Worm (Caenorhabditis elegans): ENCODE measurements around the gene F47B7.2.

F47B7.2 gene

DNA sequence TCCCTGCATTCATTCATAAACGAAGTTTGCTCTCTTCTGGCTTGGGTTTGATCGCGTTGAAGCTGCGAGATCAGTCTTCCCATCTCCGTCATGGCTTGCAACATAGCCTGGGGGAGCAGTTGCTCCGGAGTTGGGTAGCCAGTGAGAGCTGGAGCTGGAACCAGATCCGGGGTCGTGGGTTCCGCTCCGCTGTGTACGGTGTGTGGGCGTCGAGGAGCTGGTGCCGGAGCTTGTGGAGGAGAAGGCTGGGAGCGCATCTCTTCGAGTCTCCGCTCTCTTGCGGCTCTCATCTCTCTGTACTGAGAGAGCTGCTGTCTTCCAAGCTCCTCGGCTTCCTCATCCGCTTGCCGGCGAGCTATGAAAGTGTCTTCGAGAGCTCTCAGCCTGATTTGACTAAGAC, 20.1 kb upstream of the F47B7.2 start:
- 0 out of 2 replicates have a peak, but pooled peaks have one; percentile 11 for TF ChIP-seq tab-1 (GFP tag; IDR thresholded peaks at IDR 0.05)
- no peak for TF ChIP-seq cog-1 (tag; optimal IDR thresholded peaks at IDR 0.05)

DNA sequence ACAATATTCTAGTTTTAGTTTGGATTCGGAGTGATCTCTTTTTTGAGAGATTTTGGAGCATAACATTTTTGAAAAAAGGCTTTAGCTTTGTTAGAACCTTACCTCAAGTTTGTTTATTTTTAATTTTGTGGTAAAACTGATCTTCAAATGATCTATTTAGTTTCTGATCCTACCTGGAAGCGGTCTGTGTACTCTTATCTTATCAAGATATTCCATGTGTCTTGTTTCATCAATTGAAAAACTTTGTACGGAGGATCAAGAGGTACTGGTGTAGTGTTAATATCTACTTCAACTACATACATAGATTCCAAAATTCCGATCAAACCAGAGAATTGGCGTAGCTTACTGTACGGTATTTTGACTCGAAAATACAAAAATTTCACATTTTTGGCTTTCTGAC, 16.8 kb upstream of the F47B7.2 start:
- TF ChIP-seq klf-2 (GFP tag; conservative IDR thresholded peaks at IDR 0.05) = no peak
- no peak for TF ChIP-seq ref-1 (GFP tag; conservative IDR thresholded peaks at IDR 0.05)
- TF ChIP-seq cog-1 (tag; optimal IDR thresholded peaks at IDR 0.05) = no peak
- TF ChIP-seq ztf-23 (GFP tag; IDR thresholded peaks at IDR 0.05) = no peak
- no peak for TF ChIP-seq flt-1 (GFP tag; IDR thresholded peaks at IDR 0.05)

DNA sequence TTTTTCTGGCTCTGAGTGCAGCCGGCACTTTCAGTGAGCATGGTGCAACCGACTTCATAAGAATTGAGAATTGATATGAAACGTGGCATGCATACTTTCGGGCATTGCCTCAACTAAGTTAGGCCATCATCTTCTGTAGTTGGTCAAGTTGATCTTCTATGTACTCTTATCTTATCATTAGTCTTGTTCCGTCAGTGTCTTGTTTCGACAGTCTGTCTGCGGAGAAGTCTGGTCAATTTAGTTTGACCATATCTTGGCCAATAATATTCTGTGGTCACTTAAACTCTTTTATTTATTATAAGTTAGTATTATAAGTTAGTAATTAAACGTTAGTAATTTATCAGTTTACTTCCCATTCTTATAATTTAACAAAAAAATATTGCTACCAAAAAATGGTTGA, 16.3 kb upstream of the F47B7.2 start:
- TF ChIP-seq ref-1 (GFP tag; conservative IDR thresholded peaks at IDR 0.05) (no peak), ztf-23 (GFP tag; IDR thresholded peaks at IDR 0.05) (no peak), flt-1 (GFP tag; IDR thresholded peaks at IDR 0.05) (no peak), ztf-29 (GFP tag; IDR thresholded peaks at IDR 0.05) (no peak), tab-1 (GFP tag; IDR thresholded peaks at IDR 0.05) (no peak), T22C8.4 (GFP tag; IDR thresholded peaks at IDR 0.05) (no peak), med-1 (GFP tag; optimal IDR thresholded peaks at IDR 0.05; ENCODE audit: insufficient read depth) (no peak), klf-2 (GFP tag; conservative IDR thresholded peaks at IDR 0.05) (no peak), cog-1 (tag; optimal IDR thresholded peaks at IDR 0.05) (no peak)

DNA sequence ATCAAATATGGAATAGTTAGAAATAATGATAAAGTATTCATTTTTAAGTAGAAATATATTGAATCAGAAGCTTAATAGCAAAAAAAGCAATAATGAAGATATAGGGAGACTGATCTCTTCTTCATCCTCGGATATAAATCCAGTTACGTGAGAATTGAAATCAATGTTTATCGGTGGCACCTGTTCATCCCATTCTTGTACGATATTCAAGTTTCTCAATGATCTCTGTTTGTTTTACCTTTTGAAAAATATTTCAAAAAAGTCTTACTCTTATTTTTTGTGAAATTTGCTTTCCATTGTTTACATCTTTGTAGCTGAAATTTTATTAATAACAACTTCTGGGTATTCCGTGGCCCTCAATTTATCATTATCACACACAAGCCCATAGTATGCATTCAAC, 14.2 kb upstream of the F47B7.2 start, which contains the start of gene T14G12.12:
Gene T14G12.12 (minus strand): TSS at position 101 of the 400 bp plus-strand sequence.
- TF ChIP-seq tab-1 (GFP tag; IDR thresholded peaks at IDR 0.05) (no peak), med-1 (GFP tag; optimal IDR thresholded peaks at IDR 0.05; ENCODE audit: insufficient read depth) (no peak), ref-1 (GFP tag; conservative IDR thresholded peaks at IDR 0.05) (no peak), flt-1 (GFP tag; IDR thresholded peaks at IDR 0.05) (no peak), cog-1 (tag; optimal IDR thresholded peaks at IDR 0.05) (no peak)

DNA sequence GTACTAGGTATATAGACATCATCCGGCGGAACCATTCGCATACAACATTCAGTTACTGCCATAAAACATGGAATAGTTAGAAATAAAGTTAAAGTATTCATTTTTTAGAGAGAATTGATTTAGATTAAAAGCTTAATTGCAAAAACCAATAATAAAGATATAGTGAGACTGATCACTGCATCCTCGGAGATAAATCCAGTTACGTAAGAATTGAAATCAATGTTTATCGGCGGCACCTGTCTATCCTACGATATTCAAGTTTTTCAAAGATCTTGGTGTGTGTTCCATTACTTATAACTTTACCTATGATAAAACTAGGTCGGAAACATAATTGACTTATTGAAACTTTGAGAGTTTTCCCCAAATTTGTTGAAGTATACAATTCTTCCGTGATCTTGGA, 13.2 kb upstream of the F47B7.2 start, which contains the start of gene T14G12.6:
Gene T14G12.6 (minus strand): TSS at position 101 of the 400 bp plus-strand sequence.
- TF ChIP-seq klf-2 (GFP tag; conservative IDR thresholded peaks at IDR 0.05) = no peak
- TF ChIP-seq ztf-23 (GFP tag; IDR thresholded peaks at IDR 0.05) = no peak
- no peak for TF ChIP-seq med-1 (GFP tag; optimal IDR thresholded peaks at IDR 0.05; ENCODE audit: insufficient read depth)
- no peak for TF ChIP-seq ztf-29 (GFP tag; IDR thresholded peaks at IDR 0.05)
- no peak for TF ChIP-seq ref-1 (GFP tag; conservative IDR thresholded peaks at IDR 0.05)
- TF ChIP-seq T22C8.4 (GFP tag; IDR thresholded peaks at IDR 0.05) = no peak
- TF ChIP-seq tab-1 (GFP tag; IDR thresholded peaks at IDR 0.05) = no peak

DNA sequence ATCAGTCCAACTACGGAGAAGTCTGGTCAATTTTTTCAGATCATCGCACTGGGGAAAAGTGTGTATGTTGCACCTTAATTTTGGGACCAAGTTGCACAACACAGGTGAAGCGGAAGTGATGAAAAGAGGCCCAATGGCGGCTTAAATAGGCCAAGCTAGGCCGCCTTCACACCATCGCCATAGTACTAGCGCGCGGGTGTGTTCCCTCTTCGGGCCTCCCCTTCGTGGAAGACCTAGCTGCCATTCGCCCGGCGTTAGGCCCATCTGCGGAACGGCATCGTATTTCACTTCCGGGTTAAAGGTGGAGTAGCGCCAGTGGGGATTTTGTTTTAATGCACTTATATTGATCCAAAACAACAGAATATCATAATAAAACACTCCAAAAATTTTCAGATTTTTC, 12.7 kb upstream of the F47B7.2 start:
- TF ChIP-seq tab-1 (GFP tag; IDR thresholded peaks at IDR 0.05) (0 out of 2 replicates have a peak, but pooled peaks have one; percentile 44), klf-2 (GFP tag; conservative IDR thresholded peaks at IDR 0.05) (no peak)

DNA sequence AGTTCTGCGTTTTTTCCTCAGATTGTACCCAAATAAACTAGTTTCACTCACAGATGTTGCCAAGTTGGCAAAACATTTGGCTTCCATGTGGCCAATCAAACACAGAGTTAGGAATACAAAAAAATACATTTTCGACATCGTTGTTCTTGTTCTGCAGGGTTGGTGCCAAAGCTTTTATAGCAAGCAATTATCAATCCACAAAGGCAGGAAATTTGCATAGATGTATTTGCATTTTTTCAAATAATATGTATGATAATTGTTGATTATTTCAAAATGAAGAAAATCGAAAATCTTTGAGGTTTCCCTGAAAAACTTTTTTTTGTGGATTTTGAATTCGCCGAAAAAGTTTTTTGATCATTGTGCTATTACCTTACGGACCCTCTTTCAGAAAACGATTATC, 10.2 kb upstream of the F47B7.2 start, which contains the start of gene T14G12.11:
Gene T14G12.11 (minus strand): TSS at position 138 of the 400 bp plus-strand sequence.
- TF ChIP-seq flt-1 (GFP tag; IDR thresholded peaks at IDR 0.05) (no peak), ztf-23 (GFP tag; IDR thresholded peaks at IDR 0.05) (no peak), med-1 (GFP tag; optimal IDR thresholded peaks at IDR 0.05; ENCODE audit: insufficient read depth) (no peak), klf-2 (GFP tag; conservative IDR thresholded peaks at IDR 0.05) (no peak), T22C8.4 (GFP tag; IDR thresholded peaks at IDR 0.05) (no peak), cog-1 (tag; optimal IDR thresholded peaks at IDR 0.05) (no peak), ztf-29 (GFP tag; IDR thresholded peaks at IDR 0.05) (no peak), ref-1 (GFP tag; conservative IDR thresholded peaks at IDR 0.05) (no peak), tab-1 (GFP tag; IDR thresholded peaks at IDR 0.05) (no peak)

DNA sequence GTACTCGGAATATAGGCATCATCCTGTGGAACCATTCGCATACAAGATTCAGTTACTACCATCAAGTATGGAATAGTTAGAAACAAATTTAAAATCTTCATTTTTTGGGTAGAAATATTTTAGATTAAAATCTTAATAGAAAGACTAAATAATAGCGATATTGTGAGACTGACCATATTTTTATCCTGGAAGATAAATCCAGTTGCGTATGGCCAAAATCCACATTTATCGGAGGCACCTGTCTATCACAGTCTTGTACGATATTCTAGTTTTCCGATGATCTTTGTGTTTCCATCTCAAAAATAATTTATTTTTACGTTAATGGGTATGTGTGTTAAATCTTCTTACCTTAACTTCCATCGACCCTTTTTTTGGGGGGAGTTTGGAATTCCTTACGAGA, 8.3 kb upstream of the F47B7.2 start, which contains the start of gene F47B7.3:
Gene F47B7.3 (minus strand): TSS at position 101 of the 400 bp plus-strand sequence.
- TF ChIP-seq ref-1 (GFP tag; conservative IDR thresholded peaks at IDR 0.05) (no peak), cog-1 (tag; optimal IDR thresholded peaks at IDR 0.05) (no peak), med-1 (GFP tag; optimal IDR thresholded peaks at IDR 0.05; ENCODE audit: insufficient read depth) (no peak), tab-1 (GFP tag; IDR thresholded peaks at IDR 0.05) (no peak), ztf-29 (GFP tag; IDR thresholded peaks at IDR 0.05) (no peak), ztf-23 (GFP tag; IDR thresholded peaks at IDR 0.05) (no peak), flt-1 (GFP tag; IDR thresholded peaks at IDR 0.05) (no peak), T22C8.4 (GFP tag; IDR thresholded peaks at IDR 0.05) (no peak), klf-2 (GFP tag; conservative IDR thresholded peaks at IDR 0.05) (no peak)

DNA sequence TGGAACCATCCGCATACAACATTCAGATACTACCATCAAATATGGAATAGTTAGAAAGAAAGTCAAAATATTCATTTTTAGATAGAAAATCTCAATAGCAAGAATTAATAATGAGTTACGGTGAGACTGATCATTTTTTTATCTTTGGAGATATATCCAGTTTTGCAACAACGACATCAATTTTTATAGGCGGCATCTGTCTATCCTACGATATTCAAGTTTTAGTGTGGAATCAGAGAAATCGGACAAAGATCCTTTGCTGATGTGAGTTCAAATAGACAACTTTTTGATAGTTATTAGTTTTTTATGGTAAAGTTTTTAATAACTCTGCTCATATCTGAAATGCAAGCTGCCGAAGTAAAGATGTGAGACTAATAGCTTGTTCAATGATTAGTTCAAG, 6.0 kb upstream of the F47B7.2 start, which contains the start of gene F47B7.4:
Gene F47B7.4 (minus strand): TSS at position 101 of the 400 bp plus-strand sequence.
- TF ChIP-seq tab-1 (GFP tag; IDR thresholded peaks at IDR 0.05) = no peak

DNA sequence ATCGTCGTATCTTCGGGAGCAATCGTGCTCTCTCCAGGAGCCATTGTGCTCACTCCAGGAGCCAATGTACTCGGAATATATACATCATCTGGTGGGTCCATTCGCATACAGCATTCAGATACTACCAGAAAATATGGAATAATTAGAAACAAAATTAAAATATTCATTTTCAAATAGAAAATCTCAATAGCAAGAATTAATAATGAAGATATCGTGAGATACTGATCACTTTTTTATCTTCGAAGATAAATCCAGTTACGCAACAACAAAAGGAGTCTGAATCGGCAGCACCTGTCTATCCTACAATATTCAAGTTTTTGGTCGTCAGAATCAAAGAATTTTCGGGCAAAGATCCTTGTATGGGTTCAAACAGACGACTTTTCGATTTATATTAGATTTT, 3.8 kb upstream of the F47B7.2 start, which contains the start of gene F47B7.5:
Gene F47B7.5 (minus strand): TSS at position 101 of the 400 bp plus-strand sequence.
- TF ChIP-seq T22C8.4 (GFP tag; IDR thresholded peaks at IDR 0.05) = no peak
- TF ChIP-seq klf-2 (GFP tag; conservative IDR thresholded peaks at IDR 0.05) = no peak
- TF ChIP-seq tab-1 (GFP tag; IDR thresholded peaks at IDR 0.05) = no peak
- TF ChIP-seq cog-1 (tag; optimal IDR thresholded peaks at IDR 0.05) = no peak
- no peak for TF ChIP-seq ref-1 (GFP tag; conservative IDR thresholded peaks at IDR 0.05)
- TF ChIP-seq med-1 (GFP tag; optimal IDR thresholded peaks at IDR 0.05; ENCODE audit: insufficient read depth) = no peak
- no peak for TF ChIP-seq ztf-23 (GFP tag; IDR thresholded peaks at IDR 0.05)
- TF ChIP-seq ztf-29 (GFP tag; IDR thresholded peaks at IDR 0.05) = no peak
- TF ChIP-seq flt-1 (GFP tag; IDR thresholded peaks at IDR 0.05) = no peak

DNA sequence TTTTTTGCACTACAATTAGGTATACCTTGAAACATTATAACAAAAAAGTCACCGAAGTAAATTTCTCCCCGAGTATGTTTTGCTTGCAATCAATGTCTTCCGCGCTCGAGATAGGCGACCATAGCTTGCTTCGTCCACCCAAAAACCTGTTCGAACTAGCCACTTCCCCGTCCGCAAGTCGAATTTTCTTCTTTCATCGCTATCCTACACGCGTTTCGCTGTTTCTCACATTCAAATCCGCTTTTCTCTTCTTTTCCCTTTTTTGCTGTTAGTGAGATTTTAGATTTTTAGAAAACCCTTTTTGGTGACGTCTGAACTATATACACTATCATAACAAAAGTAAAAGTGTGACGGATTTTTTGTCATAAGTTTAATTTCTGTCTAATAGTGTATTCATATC, 671 bp downstream of the F47B7.2 start:
- TF ChIP-seq T22C8.4 (GFP tag; IDR thresholded peaks at IDR 0.05) (no peak), tab-1 (GFP tag; IDR thresholded peaks at IDR 0.05) (no peak), ztf-23 (GFP tag; IDR thresholded peaks at IDR 0.05) (no peak), cog-1 (tag; optimal IDR thresholded peaks at IDR 0.05) (no peak), klf-2 (GFP tag; conservative IDR thresholded peaks at IDR 0.05) (no peak), flt-1 (GFP tag; IDR thresholded peaks at IDR 0.05) (no peak), ref-1 (GFP tag; conservative IDR thresholded peaks at IDR 0.05) (no peak), med-1 (GFP tag; optimal IDR thresholded peaks at IDR 0.05; ENCODE audit: insufficient read depth) (no peak), ztf-29 (GFP tag; IDR thresholded peaks at IDR 0.05) (no peak)

Data from whole organism, midembryonic.